Fruit fly (Drosophila melanogaster): ENCODE measurements around the gene CG31064.

Gene CG31064

DNA sequence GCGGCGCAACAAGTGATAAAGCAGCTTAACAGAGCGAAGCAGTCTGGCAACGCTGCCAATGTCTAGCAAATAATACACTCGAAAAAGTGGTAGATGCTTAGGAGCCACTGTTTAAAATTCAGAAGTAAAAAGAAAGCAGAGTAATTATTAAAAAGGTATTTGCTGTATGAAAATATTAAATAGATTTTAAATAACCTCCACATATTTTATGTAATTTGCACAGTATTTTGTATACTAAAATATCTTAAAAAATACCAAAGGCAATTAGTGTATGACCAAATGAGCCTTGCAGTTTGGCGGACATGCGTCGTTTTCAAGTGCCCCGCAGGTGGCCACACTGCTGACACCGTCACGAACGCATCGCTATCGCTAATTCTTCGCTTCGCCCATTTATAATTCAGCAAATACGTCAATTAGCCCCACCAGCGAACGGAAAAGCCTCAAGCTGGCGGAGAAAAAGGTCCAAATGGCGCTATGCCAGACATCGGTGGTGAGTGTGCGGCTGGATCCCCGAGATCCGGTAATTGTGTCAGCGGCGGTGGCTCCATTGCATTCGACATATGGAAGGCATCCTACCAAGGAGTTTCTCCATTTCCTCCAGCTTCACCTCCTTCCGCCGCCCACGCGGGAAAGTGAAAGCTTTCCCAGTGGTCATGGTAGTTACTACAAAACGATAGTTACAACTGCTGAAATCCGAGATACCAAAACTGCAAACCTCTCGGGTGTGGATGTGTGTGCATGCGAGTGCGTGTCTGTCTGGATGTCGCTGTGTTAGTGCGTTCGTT lies 14.4 kb upstream of the CG31064 start, which contains the start of gene pll:
Gene pll, minus strand, starts transcription at position 47 of the 785 bp plus-strand sequence.
- TF ChIP-seq Sp1 (GFP tag; optimal IDR thresholded peaks at IDR 0.05) = peak; percentile 72
- TF ChIP-seq rgr (GFP tag; optimal IDR thresholded peaks at IDR 0.05) = peak; percentile 84
- peak; percentile 49 for TF ChIP-seq Mio (GFP tag; optimal IDR thresholded peaks at IDR 0.05)
- TF ChIP-seq OdsH (GFP tag; optimal IDR thresholded peaks at IDR 0.05) = peak; percentile 74
- TF ChIP-seq Hr83 (GFP tag; optimal IDR thresholded peaks at IDR 0.05; ENCODE audit: poor library complexity, severe bottlenecking) = peak; percentile 91
- no peak for TF ChIP-seq Dfd (GFP tag; optimal IDR thresholded peaks at IDR 0.05)
- TF ChIP-seq lola (GFP tag; optimal IDR thresholded peaks at IDR 0.05) = no peak
- no peak for TF ChIP-seq N (GFP tag; optimal IDR thresholded peaks at IDR 0.05)
- no peak for TF ChIP-seq Hnf4 (GFP tag; optimal IDR thresholded peaks at IDR 0.05)
- TF ChIP-seq br (GFP tag; optimal IDR thresholded peaks at IDR 0.05) = no peak
- no peak for TF ChIP-seq Vsx2 (GFP tag; optimal IDR thresholded peaks at IDR 0.05; ENCODE audit: partially characterized antibody)
- no peak for TF ChIP-seq dmrt93B (GFP tag; optimal IDR thresholded peaks at IDR 0.05)
- TF ChIP-seq Abd-B (GFP tag; optimal IDR thresholded peaks at IDR 0.05) = no peak
- peak; percentile 84 for TF ChIP-seq h (GFP tag; optimal IDR thresholded peaks at IDR 0.05)
- peak; percentile 84 for TF ChIP-seq HLH106 (tag; optimal IDR thresholded peaks at IDR 0.05)
- peak; percentile 50 for TF ChIP-seq CG32264 (GFP tag; optimal IDR thresholded peaks at IDR 0.05)
- TF ChIP-seq dl (GFP tag; optimal IDR thresholded peaks at IDR 0.05; ENCODE audit: insufficient read depth in 1 of 2, partially characterized antibody in 2 of 2) = no peak
- no peak for TF ChIP-seq jim (GFP tag; optimal IDR thresholded peaks at IDR 0.05)
- no peak for TF ChIP-seq woc (GFP tag; optimal IDR thresholded peaks at IDR 0.05)
- TF ChIP-seq Hr78 (GFP tag; optimal IDR thresholded peaks at IDR 0.05) = no peak
- no peak for TF ChIP-seq dsf (GFP tag; optimal IDR thresholded peaks at IDR 0.05; ENCODE audit: borderline replicate concordance)
- peak; percentile 85 for TF ChIP-seq sv (GFP tag; optimal IDR thresholded peaks at IDR 0.05)
- TF ChIP-seq Dif (GFP tag; optimal IDR thresholded peaks at IDR 0.05; ENCODE audit: partially characterized antibody) = no peak
- TF ChIP-seq Myc (optimal IDR thresholded peaks at IDR 0.05) = no peak
- no peak for TF ChIP-seq Jra (GFP tag; optimal IDR thresholded peaks at IDR 0.05)
- peak in 1 of 2 experiments; percentile 88 for TF ChIP-seq foxo (GFP tag; optimal IDR thresholded peaks at IDR 0.05)
- TF ChIP-seq ey (GFP tag; optimal IDR thresholded peaks at IDR 0.05) = peak; percentile 82
- no peak for TF ChIP-seq Rel (GFP tag; optimal IDR thresholded peaks at IDR 0.05)
- peak; percentile 61 for TF ChIP-seq Rel (tag; optimal IDR thresholded peaks at IDR 0.05)
- TF ChIP-seq pan (optimal IDR thresholded peaks at IDR 0.05) = no peak
- TF ChIP-seq sage (GFP tag; optimal IDR thresholded peaks at IDR 0.05) = no peak
- peak; percentile 74 for TF ChIP-seq CG9705 (GFP tag; optimal IDR thresholded peaks at IDR 0.05)
- no peak for TF ChIP-seq CrebA (GFP tag; optimal IDR thresholded peaks at IDR 0.05; ENCODE audit: borderline replicate concordance)
- TF ChIP-seq psq (GFP tag; optimal IDR thresholded peaks at IDR 0.05) = peak; percentile 73
- TF ChIP-seq fru (GFP tag; optimal IDR thresholded peaks at IDR 0.05) = no peak
- no peak for TF ChIP-seq tai (GFP tag; optimal IDR thresholded peaks at IDR 0.05)
- TF ChIP-seq usp (GFP tag; optimal IDR thresholded peaks at IDR 0.05) = no peak
- TF ChIP-seq GATAd (GFP tag; optimal IDR thresholded peaks at IDR 0.05) = peak; percentile 60
- no peak for TF ChIP-seq brk (GFP tag; optimal IDR thresholded peaks at IDR 0.05)

dm6 chr3R:27250907-27251306 lies 12.0 kb upstream of the CG31064 start, which contains the start of the genes TTLL6B and TfIIA-L:
TTLL6B (minus strand) TSS chr3R:27251007.
TfIIA-L (plus strand) TSS chr3R:27251112.
- TF ChIP-seq jim (GFP tag; optimal IDR thresholded peaks at IDR 0.05) = no peak
- no peak for TF ChIP-seq Sp1 (GFP tag; optimal IDR thresholded peaks at IDR 0.05)
- no peak for TF ChIP-seq Hr78 (GFP tag; optimal IDR thresholded peaks at IDR 0.05)
- no peak for TF ChIP-seq CG9705 (GFP tag; optimal IDR thresholded peaks at IDR 0.05)
- TF ChIP-seq HLH106 (tag; optimal IDR thresholded peaks at IDR 0.05) = no peak
- no peak for TF ChIP-seq rgr (GFP tag; optimal IDR thresholded peaks at IDR 0.05)
- no peak for TF ChIP-seq usp (GFP tag; optimal IDR thresholded peaks at IDR 0.05)
- no peak for TF ChIP-seq Vsx2 (GFP tag; optimal IDR thresholded peaks at IDR 0.05; ENCODE audit: partially characterized antibody)
- no peak for TF ChIP-seq Jra (GFP tag; optimal IDR thresholded peaks at IDR 0.05)
- TF ChIP-seq br (GFP tag; optimal IDR thresholded peaks at IDR 0.05) = no peak
- TF ChIP-seq N (GFP tag; optimal IDR thresholded peaks at IDR 0.05) = no peak
- TF ChIP-seq Rel (GFP tag; optimal IDR thresholded peaks at IDR 0.05) = no peak
- no peak for TF ChIP-seq Rel (tag; optimal IDR thresholded peaks at IDR 0.05)
- no peak for TF ChIP-seq pan (optimal IDR thresholded peaks at IDR 0.05)
- TF ChIP-seq h (GFP tag; optimal IDR thresholded peaks at IDR 0.05) = no peak
- TF ChIP-seq Dfd (GFP tag; optimal IDR thresholded peaks at IDR 0.05) = no peak

Data from whole organism, wandering third instar larva.